Fruit fly (Drosophila melanogaster) S2 (cell line): Measurements from ENCODE around the gene D2hgdh.

ENCODE experiments used
- CG8478 ChIP-seq: fragments of >200 bp; optimal IDR thresholded peaks from 2 replicates; lab custom pipeline; 2018
- CTCF ChIP-seq, 2 experiments: fragments of >200 bp; optimal IDR thresholded peaks; 2 replicates each; lab custom pipeline; 2018

- TF ChIP-seq CTCF (optimal IDR thresholded peaks at IDR 0.05; lab: Kevin White, UChicago) (no peak), CG8478 (no peak)
Observed at dm6 chrX:2121716-2122601, 19.3 kb upstream of the D2hgdh start.
